Fruit fly (Drosophila melanogaster): ENCODE data around the gene CG5177.

The CG5177 gene

dm6 chr2L:7437325-7437707, 32.3 kb downstream of the CG5177 start, which contains the start of gene CG5973 (continued):
- no peak for TF ChIP-seq kni (GFP tag; optimal IDR thresholded peaks at IDR 0.05)
- TF ChIP-seq Hsf (GFP tag; optimal IDR thresholded peaks at IDR 0.05): no peak
- TF ChIP-seq kay (GFP tag; optimal IDR thresholded peaks at IDR 0.05): no peak
- no peak for TF ChIP-seq CG3407 (GFP tag; optimal IDR thresholded peaks at IDR 0.05)
- TF ChIP-seq Lhr (GFP tag; optimal IDR thresholded peaks at IDR 0.05): no peak
- TF ChIP-seq CG30431 (GFP tag; optimal IDR thresholded peaks at IDR 0.05): no peak
- TF ChIP-seq vvl (GFP tag; IDR thresholded peaks at IDR 0.05): peak; percentile 23; the same call in 1 of the 2 replicates
- no peak for TF ChIP-seq CG7786 (GFP tag; optimal IDR thresholded peaks at IDR 0.05)
- TF ChIP-seq B-H2 (GFP tag; optimal IDR thresholded peaks at IDR 0.05): no peak
- TF ChIP-seq CG6689 (GFP tag; IDR thresholded peaks at IDR 0.05): no peak
- TF ChIP-seq Adf1 (GFP tag; IDR thresholded peaks at IDR 0.05): no peak
- no peak for TF ChIP-seq CG9437 (GFP tag; optimal IDR thresholded peaks at IDR 0.05)
- TF ChIP-seq pum (GFP tag; optimal IDR thresholded peaks at IDR 0.05): no peak
- no peak for TF ChIP-seq CG17361 (GFP tag; IDR thresholded peaks at IDR 0.05)
- TF ChIP-seq ssp (GFP tag; IDR thresholded peaks at IDR 0.05): no peak
- TF ChIP-seq CG10959 (GFP tag; IDR thresholded peaks at IDR 0.05): no peak
- no peak for TF ChIP-seq HHEX (GFP tag; optimal IDR thresholded peaks at IDR 0.05)
- TF ChIP-seq Blimp-1 (GFP tag; optimal IDR thresholded peaks at IDR 0.05): no peak
- peak; percentile 8 for TF ChIP-seq CG10267 (tag; optimal IDR thresholded peaks at IDR 0.05)
- no peak for TF ChIP-seq Scr (GFP tag; IDR thresholded peaks at IDR 0.05; ENCODE audit: partially characterized antibody)
- no peak for TF ChIP-seq CG10462 (GFP tag; optimal IDR thresholded peaks at IDR 0.05)
- no peak for TF ChIP-seq Sry-δ (GFP tag; optimal IDR thresholded peaks at IDR 0.05)
- TF ChIP-seq Vsx1 (GFP tag; optimal IDR thresholded peaks at IDR 0.05): peak; percentile 11
- TF ChIP-seq slbo (GFP tag; IDR thresholded peaks at IDR 0.05): no peak
- no peak for TF ChIP-seq CG2116 (GFP tag; optimal IDR thresholded peaks at IDR 0.05)
- 0 out of 2 replicates have a peak, but pooled peaks have one; percentile 13 for TF ChIP-seq Atf6 (GFP tag; IDR thresholded peaks at IDR 0.05)
- peak; percentile 71; the same call in 1 of the 4 replicates for TF ChIP-seq chinmo (GFP tag; IDR thresholded peaks at IDR 0.05; ENCODE audit: partially characterized antibody)
- TF ChIP-seq Antp (GFP tag; optimal IDR thresholded peaks at IDR 0.05): no peak
- TF ChIP-seq CG10431 (GFP tag; optimal IDR thresholded peaks at IDR 0.05): no peak
- TF ChIP-seq Hey (tag; optimal IDR thresholded peaks at IDR 0.05): no peak
- peak; percentile 59 to 76 for TF ChIP-seq Trl (optimal IDR thresholded peaks at IDR 0.05)
- no peak for TF ChIP-seq Trl (GFP tag; optimal IDR thresholded peaks at IDR 0.05)
- no peak for TF ChIP-seq CG2202 (tag; optimal IDR thresholded peaks at IDR 0.05)
- no peak for TF ChIP-seq her (GFP tag; optimal IDR thresholded peaks at IDR 0.05)
- TF ChIP-seq pho (GFP tag; optimal IDR thresholded peaks at IDR 0.05): no peak
- no peak for TF ChIP-seq CG31365 (tag; optimal IDR thresholded peaks at IDR 0.05)
- TF ChIP-seq Dfd (GFP tag; optimal IDR thresholded peaks at IDR 0.05): no peak
- no peak for TF ChIP-seq CTCF (GFP tag; optimal IDR thresholded peaks at IDR 0.05)
- TF ChIP-seq Camta (GFP tag; optimal IDR thresholded peaks at IDR 0.05): no peak
- no peak for TF ChIP-seq ewg (GFP tag; optimal IDR thresholded peaks at IDR 0.05)
- no peak for TF ChIP-seq stwl (tag; optimal IDR thresholded peaks at IDR 0.05)
- TF ChIP-seq CG13123 (GFP tag; optimal IDR thresholded peaks at IDR 0.05): no peak
- no peak for TF ChIP-seq CG1529 (GFP tag; optimal IDR thresholded peaks at IDR 0.05)
- no peak for TF ChIP-seq CG3726 (GFP tag; IDR thresholded peaks at IDR 0.05)
- TF ChIP-seq Dip3 (GFP tag; optimal IDR thresholded peaks at IDR 0.05): no peak
- no peak for TF ChIP-seq CG8281 (tag; optimal IDR thresholded peaks at IDR 0.05)
- TF ChIP-seq nom (GFP tag; optimal IDR thresholded peaks at IDR 0.05): peak; percentile 53
- no peak for TF ChIP-seq run (tag; optimal IDR thresholded peaks at IDR 0.05)
- TF ChIP-seq Spps (tag; optimal IDR thresholded peaks at IDR 0.05): no peak
- TF ChIP-seq pnt (GFP tag; optimal IDR thresholded peaks at IDR 0.05): no peak
- TF ChIP-seq Jarid2 (GFP tag; optimal IDR thresholded peaks at IDR 0.05): no peak
- no peak for TF ChIP-seq pfk (GFP tag; optimal IDR thresholded peaks at IDR 0.05)
- 0 out of 2 replicates have a peak, but pooled peaks have one; percentile 35 for TF ChIP-seq stc (GFP tag; IDR thresholded peaks at IDR 0.05)

All from whole organism, embryonic.